Fruit fly (Drosophila melanogaster) whole organism, embryonic: ENCODE measurements around the gene Rilpl.

Experiments
- Atf-2 ChIP-seq: fragments of 200-800 bp; sonication (Bioruptor generic); optimal IDR thresholded peaks from 2 replicates; lab custom pipeline; 2016; ENCODE audit warnings: missing biosample characterization, missing genetic modification characterization
- Atf6 ChIP-seq: fragments of 200-800 bp; sonication (Bioruptor generic); IDR thresholded peaks from 2 replicates; pipeline ENCODE4 v1.3.6; 2022; ENCODE audit warnings: missing biosample characterization, missing genetic modification characterization
- B-H1 ChIP-seq: fragments of 200-800 bp; sonication (Bioruptor generic); IDR thresholded peaks from 3 replicates; pipeline ENCODE4 v1.3.6; 2022; ENCODE audit warnings: missing biosample characterization, missing genetic modification characterization
- CG11085 ChIP-seq: fragments of 200-800 bp; sonication (Bioruptor generic); IDR thresholded peaks from 2 replicates; pipeline ENCODE4 v1.3.6; 2022; ENCODE audit warnings: missing biosample characterization, missing genetic modification characterization
- CG12219 ChIP-seq: fragments of 200-800 bp; sonication (Bioruptor generic); optimal IDR thresholded peaks from 3 replicates; lab custom pipeline; 2018; ENCODE audit warnings: missing biosample characterization, mild to moderate bottlenecking, missing genetic modification characterization
- CG12659 ChIP-seq: fragments of 200-800 bp; sonication (Bioruptor generic); optimal IDR thresholded peaks from 3 replicates; lab custom pipeline; 2017; ENCODE audit warnings: mild to moderate bottlenecking, missing biosample characterization, missing genetic modification reagents, missing genetic modification characterization
- CG15601 ChIP-seq: fragments of 200-800 bp; sonication (Bioruptor generic); optimal IDR thresholded peaks from 3 replicates; lab custom pipeline; 2019; ENCODE audit warnings: missing biosample characterization, mild to moderate bottlenecking, missing genetic modification characterization, moderate library complexity
- CG16815 ChIP-seq: fragments of 200-800 bp; sonication (Bioruptor generic); optimal IDR thresholded peaks from 3 replicates; lab custom pipeline; 2017; ENCODE audit warnings: missing biosample characterization, mild to moderate bottlenecking, missing genetic modification characterization
- CG2875 ChIP-seq: fragments of 200-800 bp; sonication (Bioruptor generic); optimal IDR thresholded peaks from 2 replicates; lab custom pipeline; 2017; ENCODE audit warnings: missing biosample characterization, mild to moderate bottlenecking, missing genetic modification characterization, missing genetic modification reagents
- CG3163 ChIP-seq: fragments of 200-800 bp; sonication (Bioruptor generic); optimal IDR thresholded peaks from 3 replicates; lab custom pipeline; 2016; ENCODE audit warnings: missing biosample characterization, missing genetic modification characterization
- CG4707 ChIP-seq: fragments of 200-800 bp; sonication (Bioruptor generic); optimal IDR thresholded peaks from 2 replicates; lab custom pipeline; 2018; ENCODE audit warnings: missing biosample characterization, mild to moderate bottlenecking, missing genetic modification characterization, moderate library complexity
- CG5245 ChIP-seq: fragments of 200-800 bp; sonication (Bioruptor generic); optimal IDR thresholded peaks from 3 replicates; lab custom pipeline; 2016; ENCODE audit warnings: missing biosample characterization, missing genetic modification characterization
- CG6272 ChIP-seq: fragments of 200-800 bp; sonication (Bioruptor generic); IDR thresholded peaks from 2 replicates; pipeline ENCODE4 v1.3.6; 2022; ENCODE audit warnings: missing biosample characterization, missing genetic modification characterization
- CG6854 ChIP-seq: fragments of 200-800 bp; sonication (Bioruptor generic); optimal IDR thresholded peaks from 3 replicates; lab custom pipeline; 2017; ENCODE audit warnings: missing biosample characterization, mild to moderate bottlenecking, missing genetic modification characterization
- CG7556 ChIP-seq: fragments of 200-800 bp; sonication (Bioruptor generic); optimal IDR thresholded peaks from 2 replicates; lab custom pipeline; 2017; ENCODE audit warnings: missing biosample characterization, mild to moderate bottlenecking, missing genetic modification characterization
- CG9215 ChIP-seq: fragments of 200-800 bp; sonication (Bioruptor generic); IDR thresholded peaks from 2 replicates; pipeline ENCODE4 v1.3.6; 2022; ENCODE audit warnings: missing biosample characterization, missing genetic modification characterization
- CG9609 ChIP-seq: fragments of 200-800 bp; sonication (Bioruptor generic); optimal IDR thresholded peaks from 3 replicates; lab custom pipeline; 2016; ENCODE audit warnings: missing biosample characterization, missing genetic modification characterization
- Doc3 ChIP-seq: fragments of 200-800 bp; sonication (Bioruptor generic); IDR thresholded peaks from 3 replicates; pipeline ENCODE4 v1.3.6; 2022; ENCODE audit warnings: missing biosample characterization, missing genetic modification characterization; ENCODE audit not compliant: partially characterized antibody
- Fer3 ChIP-seq: fragments of 200-800 bp; sonication (Bioruptor generic); optimal IDR thresholded peaks from 2 replicates; lab custom pipeline; 2018; ENCODE audit warnings: missing biosample characterization, mild to moderate bottlenecking, missing genetic modification characterization, moderate library complexity
- H15 ChIP-seq: fragments of 200-800 bp; sonication (Bioruptor generic); IDR thresholded peaks from 3 replicates; pipeline ENCODE4 v1.3.6; 2022; ENCODE audit warnings: missing biosample characterization, missing genetic modification characterization
- HLH4C ChIP-seq: fragments of 200-800 bp; sonication (Bioruptor generic); IDR thresholded peaks from 3 replicates; pipeline ENCODE4 v1.3.6; 2022; ENCODE audit warnings: missing biosample characterization, missing genetic modification characterization; ENCODE audit not compliant: partially characterized antibody
- Hand ChIP-seq: fragments of 200-800 bp; sonication (Bioruptor generic); optimal IDR thresholded peaks from 2 replicates; lab custom pipeline; 2017; ENCODE audit warnings: mild to moderate bottlenecking, missing biosample characterization, missing genetic modification reagents, missing genetic modification characterization
- Hmr ChIP-seq: fragments of 200-800 bp; sonication (Bioruptor generic); optimal IDR thresholded peaks from 3 replicates; lab custom pipeline; 2017; ENCODE audit warnings: mild to moderate bottlenecking, missing biosample characterization, missing genetic modification reagents, missing genetic modification characterization
- Nf-YB ChIP-seq: fragments of 200-800 bp; sonication (Bioruptor generic); optimal IDR thresholded peaks from 3 replicates; lab custom pipeline; 2019; ENCODE audit warnings: missing biosample characterization, mild to moderate bottlenecking, missing genetic modification characterization, moderate library complexity
- Opbp ChIP-seq: fragments of 200-800 bp; sonication (Bioruptor generic); IDR thresholded peaks from 3 replicates; pipeline ENCODE4 v1.3.6; 2022; ENCODE audit warnings: missing biosample characterization, missing genetic modification characterization; ENCODE audit not compliant: partially characterized antibody
- Ravus ChIP-seq: fragments of 200-800 bp; sonication (Bioruptor generic); IDR thresholded peaks from 2 replicates; pipeline ENCODE4 v1.3.6; 2022; ENCODE audit warnings: missing biosample characterization, missing genetic modification characterization
- ato ChIP-seq: fragments of 200-800 bp; sonication (Bioruptor generic); IDR thresholded peaks from 2 replicates; pipeline ENCODE4 v1.3.6; 2022; ENCODE audit warnings: missing biosample characterization, missing genetic modification characterization; ENCODE audit not compliant: partially characterized antibody
- bab2 ChIP-seq: fragments of 200-800 bp; sonication (Bioruptor generic); optimal IDR thresholded peaks from 2 replicates; lab custom pipeline; 2016; ENCODE audit warnings: missing biosample characterization, missing genetic modification characterization
- bigmax ChIP-seq: fragments of 200-800 bp; sonication (Bioruptor generic); optimal IDR thresholded peaks from 2 replicates; lab custom pipeline; 2018; ENCODE audit warnings: missing biosample characterization, mild to moderate bottlenecking, missing genetic modification characterization
- br ChIP-seq: fragments of >200 bp; optimal IDR thresholded peaks from 2 replicates; lab custom pipeline; 2017
- crp ChIP-seq, 2 experiments: fragments of 200-800 bp; sonication (Bioruptor generic); optimal IDR thresholded peaks; 2 replicates in 1 of 2; 3 replicates in 1 of 2; lab custom pipeline; 2017; ENCODE audit warnings: missing biosample characterization in 2 of 2, missing genetic modification characterization in 2 of 2, mild to moderate bottlenecking in 1 of 2, moderate library complexity in 1 of 2
- en ChIP-seq: fragments of 200-800 bp; sonication (Bioruptor generic); optimal IDR thresholded peaks from 2 replicates; lab custom pipeline; 2016; ENCODE audit warnings: missing biosample characterization, missing genetic modification characterization
- fd3F ChIP-seq: fragments of 200-800 bp; sonication (Bioruptor generic); optimal IDR thresholded peaks from 2 replicates; lab custom pipeline; 2018; ENCODE audit warnings: missing biosample characterization, mild to moderate bottlenecking, missing genetic modification characterization, moderate library complexity
- fd64A ChIP-seq: fragments of 200-800 bp; sonication (Bioruptor generic); optimal IDR thresholded peaks from 3 replicates; lab custom pipeline; 2018; ENCODE audit warnings: missing biosample characterization, mild to moderate bottlenecking, missing genetic modification characterization
- fu2 ChIP-seq: fragments of 200-800 bp; sonication (Bioruptor generic); optimal IDR thresholded peaks from 2 replicates; lab custom pipeline; 2016; ENCODE audit warnings: missing biosample characterization, missing genetic modification characterization
- gt ChIP-seq: fragments of 200-800 bp; sonication (Bioruptor generic); IDR thresholded peaks from 2 replicates; pipeline ENCODE4 v1.3.6; 2022; ENCODE audit warnings: missing biosample characterization, missing genetic modification characterization
- lbe ChIP-seq: fragments of 200-800 bp; sonication (Bioruptor generic); optimal IDR thresholded peaks from 2 replicates; lab custom pipeline; 2016; ENCODE audit warnings: missing biosample characterization, mild to moderate bottlenecking, missing genetic modification characterization
- lmd ChIP-seq: fragments of 200-800 bp; sonication (Bioruptor generic); IDR thresholded peaks from 2 replicates; pipeline ENCODE4 v1.3.6; 2022; ENCODE audit warnings: missing biosample characterization, missing genetic modification characterization
- mirr ChIP-seq: fragments of 200-800 bp; sonication (Bioruptor generic); optimal IDR thresholded peaks from 3 replicates; lab custom pipeline; 2018; ENCODE audit warnings: missing biosample characterization, mild to moderate bottlenecking, missing genetic modification characterization
- nerfin-1 ChIP-seq: fragments of 200-800 bp; sonication (Bioruptor generic); optimal IDR thresholded peaks from 3 replicates; lab custom pipeline; 2019; ENCODE audit warnings: missing biosample characterization, mild to moderate bottlenecking, missing genetic modification characterization, moderate library complexity
- onecut ChIP-seq: fragments of 200-800 bp; sonication (Bioruptor generic); IDR thresholded peaks from 2 replicates; pipeline ENCODE4 v1.3.6; 2022; ENCODE audit warnings: missing biosample characterization, missing genetic modification characterization
- repo ChIP-seq: fragments of 200-800 bp; sonication (Bioruptor generic); optimal IDR thresholded peaks from 2 replicates; lab custom pipeline; 2016; ENCODE audit warnings: missing biosample characterization, missing genetic modification characterization
- row ChIP-seq: fragments of 200-800 bp; sonication (Bioruptor generic); IDR thresholded peaks from 3 replicates; pipeline ENCODE4 v1.3.6; 2022; ENCODE audit warnings: missing biosample characterization, missing genetic modification characterization
- shn ChIP-seq: fragments of 200-800 bp; sonication (Bioruptor generic); optimal IDR thresholded peaks from 3 replicates; lab custom pipeline; 2016; ENCODE audit warnings: missing biosample characterization, missing genetic modification characterization
- sim ChIP-seq: fragments of 200-800 bp; sonication (Bioruptor generic); IDR thresholded peaks from 2 replicates; pipeline ENCODE4 v1.3.6; 2022; ENCODE audit warnings: missing biosample characterization, missing genetic modification characterization
- tll ChIP-seq, 2 experiments: fragments of 200-800 bp in 1 of 2; fragments of >200 bp in 1 of 2; sonication (Bioruptor generic) in 1 of 2; optimal IDR thresholded peaks; 2 replicates each; lab custom pipeline; 2017 to 2019; ENCODE audit warnings: missing biosample characterization in 2 of 2, missing genetic modification characterization in 2 of 2, mild to moderate bottlenecking in 1 of 2, moderate library complexity in 1 of 2
- ttk ChIP-seq: fragments of 200-800 bp; sonication (Bioruptor generic); IDR thresholded peaks from 2 replicates; pipeline ENCODE4 v2.1.2; 2022; ENCODE audit warnings: missing biosample characterization, missing genetic modification characterization
- twi ChIP-seq: fragments of 200-800 bp; optimal IDR thresholded peaks from 2 replicates; lab custom pipeline; 2019; ENCODE audit warnings: missing biosample characterization, mild to moderate bottlenecking, missing genetic modification characterization, moderate library complexity
- zfh2 ChIP-seq: fragments of 200-800 bp; sonication (Bioruptor generic); optimal IDR thresholded peaks from 2 replicates; lab custom pipeline; 2016; ENCODE audit warnings: missing biosample characterization, missing genetic modification characterization

Rilpl gene

DNA sequence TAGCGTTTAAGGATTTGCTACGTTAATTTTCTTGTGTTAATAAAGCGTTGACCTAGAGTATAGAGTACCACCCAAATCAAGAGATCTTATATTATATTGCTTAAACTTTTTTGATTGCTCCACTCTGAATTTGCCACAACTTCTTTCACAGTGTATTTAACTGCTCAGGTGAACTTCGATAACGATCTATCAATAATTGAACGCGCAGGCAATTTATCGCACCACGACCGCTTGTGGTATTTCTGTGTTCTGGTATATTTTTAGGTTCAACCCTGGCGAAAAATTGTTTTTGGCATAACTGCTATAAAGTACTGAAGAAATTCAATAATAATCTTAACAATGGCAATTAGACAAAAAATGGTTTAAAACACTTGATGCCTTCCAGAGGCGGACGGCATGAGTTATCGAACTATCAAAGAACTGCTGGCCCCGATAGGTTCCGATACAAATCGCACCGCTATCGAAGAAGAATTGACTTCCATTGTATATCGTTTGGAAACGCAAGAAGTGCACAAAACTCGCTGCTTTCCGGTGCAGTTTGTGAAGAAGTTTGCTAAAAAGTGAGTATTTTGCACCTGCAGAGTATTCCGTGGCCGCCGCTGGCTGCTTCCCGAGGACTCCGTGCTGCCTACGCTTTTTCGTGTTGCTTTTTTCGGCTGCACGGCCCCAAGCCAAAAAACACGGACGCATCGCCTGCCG, 22.6 kb upstream of the Rilpl start, which contains the start of gene ssx (continued):
- TF ChIP-seq CG11085 (GFP tag; lab: Robert Waterston, UW) (peak; percentile 19; the same call in 1 of the 2 replicates), mirr (no peak), CG6272 (GFP tag; lab: Robert Waterston, UW) (no peak), bab2 (GFP tag; lab: Kevin White, UChicago) (peak; percentile 14), B-H1 (no peak; the same call in 2 of the 3 replicates), fd3F (no peak), Fer3 (no peak), CG15601 (tag; lab: Kevin White, UChicago) (peak; percentile 58), shn (GFP tag; lab: Kevin White, UChicago) (peak; percentile 65), row (GFP tag; lab: Robert Waterston, UW) (peak; percentile 65; the same call in 2 of the 3 replicates), en (peak; percentile 32), Ravus (GFP tag; lab: Robert Waterston, UW) (no peak), Nf-YB (no peak), H15 (GFP tag; lab: Robert Waterston, UW) (no peak), sim (GFP tag; lab: Robert Waterston, UW) (no peak), onecut (GFP tag; lab: Robert Waterston, UW) (0 out of 2 replicates have a peak, but pooled peaks have one; percentile 19), CG3163 (GFP tag; lab: Kevin White, UChicago) (no peak), CG2875 (GFP tag; lab: Kevin White, UChicago) (no peak), CG16815 (GFP tag; lab: Kevin White, UChicago) (no peak), fu2 (no peak), nerfin-1 (tag; lab: Kevin White, UChicago) (no peak), gt (GFP tag; lab: Robert Waterston, UW) (no peak), CG4707 (GFP tag; lab: Kevin White, UChicago) (no peak), Atf6 (peak; percentile 42; the same call in 1 of the 2 replicates), crp (GFP tag; optimal IDR thresholded peaks at IDR 0.05; lab: Kevin White, UChicago) (peak in 1 of 2 experiments; percentile 22), twi (tag; lab: Kevin White, UChicago) (no peak), CG6854 (GFP tag; lab: Kevin White, UChicago) (peak; percentile 3), fd64A (no peak), ato (GFP tag; lab: Robert Waterston, UW) (peak; percentile 82), CG9609 (GFP tag; lab: Kevin White, UChicago) (peak; percentile 9), Atf-2 (GFP tag; lab: Kevin White, UChicago) (peak; percentile 27), ttk (GFP tag; lab: Robert Waterston, UW) (peak; percentile 30; the same call in 1 of the 2 replicates), CG12219 (GFP tag; lab: Kevin White, UChicago) (no peak), Hand (GFP tag; lab: Kevin White, UChicago) (no peak), HLH4C (GFP tag; lab: Robert Waterston, UW) (peak; percentile 97), bigmax (GFP tag; lab: Kevin White, UChicago) (no peak), lmd (peak; percentile 43; the same call in 1 of the 2 replicates), CG7556 (GFP tag; lab: Kevin White, UChicago) (no peak), CG12659 (GFP tag; lab: Kevin White, UChicago) (peak; percentile 70), Opbp (peak; percentile 80; the same call in 2 of the 3 replicates), br (lab: Kevin White, UChicago) (no peak), CG9215 (no peak), Hmr (GFP tag; lab: Kevin White, UChicago) (no peak), Doc3 (GFP tag; lab: Robert Waterston, UW) (peak; percentile 73), lbe (peak; percentile 9), zfh2 (peak; percentile 38), repo (GFP tag; lab: Kevin White, UChicago) (no peak), tll (GFP tag; optimal IDR thresholded peaks at IDR 0.05; lab: Kevin White, UChicago) (peak in 1 of 2 experiments; percentile 79), CG5245 (GFP tag; lab: Kevin White, UChicago) (no peak)
